Worm (Caenorhabditis elegans): ENCODE results near the gene T16G1.5.

T16G1.5 gene

DNA sequence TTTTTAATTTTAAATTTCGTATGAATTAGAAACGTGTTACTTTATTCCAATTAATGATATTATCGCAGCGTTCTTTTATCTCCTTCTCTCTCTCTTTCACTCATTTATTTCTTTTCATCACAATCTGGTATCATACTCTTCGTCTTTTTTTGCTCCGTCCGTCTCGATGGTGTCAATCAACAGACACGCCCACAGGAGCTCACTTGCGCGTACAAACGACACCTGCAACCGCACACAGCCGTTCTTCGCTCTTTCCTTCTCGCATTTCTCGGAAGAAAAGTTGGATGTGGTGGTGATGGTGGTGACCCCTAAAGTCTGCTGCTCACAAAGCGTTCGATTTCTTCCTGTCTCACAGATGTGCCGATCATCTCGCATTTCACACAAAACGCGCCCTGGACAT, 30.7 kb downstream of the T16G1.5 start:
- TF ChIP-seq mep-1 (tag; optimal IDR thresholded peaks at IDR 0.05): no peak
- peak; percentile 89 for TF ChIP-seq hlh-1 (tag; optimal IDR thresholded peaks at IDR 0.05)

DNA sequence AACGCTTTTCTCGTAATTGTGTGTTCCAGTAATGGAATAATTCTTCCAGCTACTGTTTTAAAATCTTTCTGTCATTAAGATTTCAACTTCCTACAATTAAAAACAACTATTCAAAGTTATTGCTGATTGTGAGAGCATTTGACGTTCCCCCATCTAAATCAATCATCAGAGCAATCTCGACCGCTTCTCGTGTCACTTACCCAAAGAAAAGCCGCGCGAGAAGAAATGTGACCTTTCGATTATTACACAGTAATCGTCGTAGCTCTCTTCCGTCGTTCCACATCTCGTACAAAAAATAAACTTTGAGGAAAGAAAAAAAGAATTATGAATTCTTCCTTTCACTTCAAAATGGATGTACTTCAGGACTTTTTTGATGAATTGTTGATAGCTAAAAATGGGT, 31.9 kb downstream of the T16G1.5 start:
- TF ChIP-seq ztf-11 (tag; optimal IDR thresholded peaks at IDR 0.05) (no peak), hlh-1 (tag; optimal IDR thresholded peaks at IDR 0.05) (peak; percentile 43), sem-2 (GFP tag; optimal IDR thresholded peaks at IDR 0.05) (no peak), mab-5 (tag; optimal IDR thresholded peaks at IDR 0.05) (no peak), snpc-4 (tag; optimal IDR thresholded peaks at IDR 0.05) (no peak), tbx-8 (GFP tag; optimal IDR thresholded peaks at IDR 0.05) (no peak), M03D4.4 (tag; optimal IDR thresholded peaks at IDR 0.05) (no peak), sptf-1 (tag; optimal IDR thresholded peaks at IDR 0.05) (no peak), unc-120 (tag; optimal IDR thresholded peaks at IDR 0.05; ENCODE audit: poor library complexity, severe bottlenecking) (no peak), mls-2 (tag; optimal IDR thresholded peaks at IDR 0.05) (no peak), nhr-2 (tag; optimal IDR thresholded peaks at IDR 0.05) (no peak), unc-62 (GFP tag; optimal IDR thresholded peaks at IDR 0.05) (peak; percentile 79), pha-4 (tag; optimal IDR thresholded peaks at IDR 0.05) (no peak), bed-3 (GFP tag; optimal IDR thresholded peaks at IDR 0.05) (no peak), ceh-83 (GFP tag; optimal IDR thresholded peaks at IDR 0.05) (no peak)

ce11 chrV:12906732-12907131, 32.6 kb downstream of the T16G1.5 start, which contains the start of gene ttr-29:
Gene ttr-29, minus strand, starts transcription at chrV:12906832.
- TF ChIP-seq mab-5 (tag; optimal IDR thresholded peaks at IDR 0.05): no peak
- no peak for TF ChIP-seq lin-13 (tag; optimal IDR thresholded peaks at IDR 0.05)
- TF ChIP-seq lsy-2 (tag; optimal IDR thresholded peaks at IDR 0.05): no peak

DNA sequence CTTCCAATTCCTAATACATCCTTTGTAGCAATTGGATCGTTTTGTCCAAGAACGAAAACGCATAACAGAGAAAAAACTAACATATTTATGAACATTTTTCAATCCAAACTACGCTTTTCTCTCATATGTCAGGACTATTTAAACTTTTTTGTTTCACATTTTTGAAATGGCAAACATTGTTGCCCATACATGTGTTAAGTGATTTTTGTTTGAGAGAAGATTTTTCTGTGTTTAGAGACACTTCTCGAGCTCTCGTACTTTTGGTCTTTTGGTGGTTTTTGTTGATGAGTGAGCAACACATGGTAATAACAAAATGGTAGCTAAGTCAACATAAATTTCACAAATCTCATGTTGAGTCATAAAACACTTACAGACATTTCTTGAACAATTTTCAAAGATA, 34.3 kb downstream of the T16G1.5 start, which contains the start of gene ttr-28:
ttr-28 (minus strand) TSS at position 101 of the 400 bp plus-strand sequence.
- TF ChIP-seq cnd-1 (tag; optimal IDR thresholded peaks at IDR 0.05) (no peak), mls-2 (tag; optimal IDR thresholded peaks at IDR 0.05) (no peak), ces-1 (GFP tag; optimal IDR thresholded peaks at IDR 0.05) (no peak), ztf-11 (tag; optimal IDR thresholded peaks at IDR 0.05) (no peak), nhr-28 (tag; optimal IDR thresholded peaks at IDR 0.05) (no peak), zip-8 (tag; optimal IDR thresholded peaks at IDR 0.05) (no peak), lsy-2 (tag; optimal IDR thresholded peaks at IDR 0.05) (no peak)

ce11 chrV:12904054-12904453, 35.3 kb downstream of the T16G1.5 start, which contains the start of gene ttr-27:
Gene ttr-27, minus strand, starts transcription at chrV:12904098.
- no peak for TF ChIP-seq unc-39 (tag; optimal IDR thresholded peaks at IDR 0.05)
- no peak for TF ChIP-seq pha-4 (tag; optimal IDR thresholded peaks at IDR 0.05)
- TF ChIP-seq tbx-8 (GFP tag; optimal IDR thresholded peaks at IDR 0.05): no peak
- no peak for TF ChIP-seq lin-13 (tag; optimal IDR thresholded peaks at IDR 0.05)
- TF ChIP-seq nhr-76 (tag; optimal IDR thresholded peaks at IDR 0.05): no peak
- no peak for TF ChIP-seq drap-1 (GFP tag; optimal IDR thresholded peaks at IDR 0.05)
- TF ChIP-seq mep-1 (tag; optimal IDR thresholded peaks at IDR 0.05): no peak
- TF ChIP-seq ztf-11 (tag; optimal IDR thresholded peaks at IDR 0.05): no peak
- TF ChIP-seq blmp-1 (tag; optimal IDR thresholded peaks at IDR 0.05): no peak
- TF ChIP-seq mls-2 (tag; optimal IDR thresholded peaks at IDR 0.05): no peak
- TF ChIP-seq sem-2 (GFP tag; optimal IDR thresholded peaks at IDR 0.05): no peak
- TF ChIP-seq ceh-83 (GFP tag; optimal IDR thresholded peaks at IDR 0.05): no peak
- no peak for TF ChIP-seq bed-3 (GFP tag; optimal IDR thresholded peaks at IDR 0.05)
- TF ChIP-seq unc-62 (GFP tag; optimal IDR thresholded peaks at IDR 0.05): no peak

DNA sequence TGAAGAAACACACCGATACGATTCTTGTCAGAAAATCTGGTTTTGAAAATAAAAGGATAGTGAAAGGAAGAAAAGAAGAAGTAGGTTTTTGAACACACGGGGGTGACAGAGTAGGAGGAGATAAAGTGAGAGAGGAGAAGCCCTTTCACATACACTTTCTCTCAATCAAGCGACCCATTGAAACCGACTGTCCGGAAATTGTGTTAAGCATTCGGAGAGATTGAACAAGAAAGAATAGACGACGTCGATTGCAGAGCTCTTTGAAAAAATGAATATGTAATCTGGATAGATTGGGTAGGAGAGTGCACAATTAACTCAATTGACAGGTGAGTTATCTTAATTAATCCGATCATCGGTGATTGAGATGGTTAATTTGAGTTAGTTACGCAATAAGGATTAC, 38.1 kb downstream of the T16G1.5 start:
- no peak for TF ChIP-seq bed-3 (GFP tag; optimal IDR thresholded peaks at IDR 0.05)
- TF ChIP-seq cnd-1 (tag; optimal IDR thresholded peaks at IDR 0.05): no peak
- no peak for TF ChIP-seq zip-8 (tag; optimal IDR thresholded peaks at IDR 0.05)
- TF ChIP-seq blmp-1 (tag; optimal IDR thresholded peaks at IDR 0.05): no peak
- TF ChIP-seq ces-1 (GFP tag; optimal IDR thresholded peaks at IDR 0.05): peak; percentile 89
- no peak for TF ChIP-seq mls-2 (tag; optimal IDR thresholded peaks at IDR 0.05)

DNA sequence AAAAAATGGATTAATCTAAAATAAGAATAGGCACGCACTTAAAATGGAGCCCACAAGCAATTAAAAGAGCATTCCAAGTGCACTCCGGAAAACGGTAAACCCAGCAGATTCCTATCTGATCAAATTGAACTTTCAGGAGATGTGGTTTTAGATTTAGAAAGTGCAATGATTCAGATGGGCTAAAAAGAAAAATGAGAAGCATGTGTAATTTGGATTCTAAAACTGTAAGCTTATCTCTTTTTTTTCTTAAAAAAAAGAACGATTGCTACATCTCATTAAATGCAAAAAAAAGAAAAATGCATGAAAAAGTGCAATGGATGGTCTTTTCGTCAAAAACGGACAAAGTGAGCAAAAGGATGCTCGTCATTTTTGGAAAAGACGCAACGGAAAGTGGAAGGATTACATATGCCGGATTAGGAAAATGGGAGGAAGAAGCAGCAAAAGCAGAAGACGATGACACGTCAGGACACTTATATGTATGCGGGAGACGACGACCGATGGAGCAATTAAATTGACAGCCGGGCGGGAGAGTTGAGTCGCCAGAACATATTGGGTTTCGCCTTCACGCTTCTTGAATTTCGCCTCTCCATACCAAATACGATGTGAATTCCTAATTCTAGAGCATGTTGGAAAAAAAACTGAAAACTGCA, 40.6 kb downstream of the T16G1.5 start:
- TF ChIP-seq ces-1 (GFP tag; optimal IDR thresholded peaks at IDR 0.05): peak; percentile 58
- TF ChIP-seq unc-62 (GFP tag; optimal IDR thresholded peaks at IDR 0.05): peak; percentile 53
- no peak for TF ChIP-seq sptf-1 (tag; optimal IDR thresholded peaks at IDR 0.05)

All from whole organism, mixed stage, embryonic.